Fruit fly (Drosophila melanogaster) whole organism, embryonic: ENCODE measurements around the gene HP1e.

Experiments
- ATbp ChIP-seq: fragments of 200-800 bp; sonication (Bioruptor generic); optimal IDR thresholded peaks from 2 replicates; lab custom pipeline; 2017; ENCODE audit warnings: missing biosample characterization, mild to moderate bottlenecking, missing genetic modification characterization, missing genetic modification reagents
- CG10431 ChIP-seq: fragments of 200-800 bp; sonication (Bioruptor generic); optimal IDR thresholded peaks from 3 replicates; lab custom pipeline; 2018; ENCODE audit warnings: missing biosample characterization, mild to moderate bottlenecking, missing genetic modification characterization
- CG11398 ChIP-seq: fragments of 200-800 bp; sonication (Bioruptor generic); optimal IDR thresholded peaks from 2 replicates; lab custom pipeline; 2016; ENCODE audit warnings: missing biosample characterization, missing genetic modification characterization
- CG12104 ChIP-seq: fragments of 200-800 bp; sonication (Bioruptor generic); optimal IDR thresholded peaks from 3 replicates; lab custom pipeline; 2016; ENCODE audit warnings: missing biosample characterization, missing genetic modification characterization
- CG12219 ChIP-seq: fragments of 200-800 bp; sonication (Bioruptor generic); optimal IDR thresholded peaks from 3 replicates; lab custom pipeline; 2018; ENCODE audit warnings: missing biosample characterization, mild to moderate bottlenecking, missing genetic modification characterization
- CG12659 ChIP-seq: fragments of 200-800 bp; sonication (Bioruptor generic); optimal IDR thresholded peaks from 3 replicates; lab custom pipeline; 2017; ENCODE audit warnings: mild to moderate bottlenecking, missing biosample characterization, missing genetic modification reagents, missing genetic modification characterization
- CG15073 ChIP-seq: fragments of 200-800 bp; sonication (Bioruptor generic); optimal IDR thresholded peaks from 2 replicates; lab custom pipeline; 2016; ENCODE audit warnings: missing biosample characterization, missing genetic modification characterization
- CG16813 ChIP-seq: fragments of 200-800 bp; sonication (Bioruptor generic); IDR thresholded peaks from 3 replicates; pipeline ENCODE4 v1.3.6; 2022; ENCODE audit warnings: missing biosample characterization, missing genetic modification characterization; ENCODE audit not compliant: partially characterized antibody
- CG17829 ChIP-seq: fragments of 200-800 bp; optimal IDR thresholded peaks from 2 replicates; lab custom pipeline; 2019; ENCODE audit warnings: missing biosample characterization, mild to moderate bottlenecking, missing genetic modification characterization, moderate library complexity
- CG32532 ChIP-seq: fragments of 200-800 bp; sonication (Bioruptor generic); IDR thresholded peaks from 2 replicates; pipeline ENCODE4 v1.3.6; 2022; ENCODE audit warnings: missing biosample characterization, missing genetic modification characterization
- CG33557 ChIP-seq: fragments of 200-800 bp; sonication (Bioruptor generic); optimal IDR thresholded peaks from 2 replicates; lab custom pipeline; 2019; ENCODE audit warnings: missing biosample characterization, mild to moderate bottlenecking, missing genetic modification characterization, moderate library complexity
- CG6791 ChIP-seq: fragments of 200-800 bp; sonication (Bioruptor generic); IDR thresholded peaks from 3 replicates; pipeline ENCODE4 v1.3.6; 2022; ENCODE audit warnings: missing biosample characterization, missing genetic modification characterization; ENCODE audit not compliant: partially characterized antibody
- CG6813 ChIP-seq: fragments of 200-800 bp; sonication (Bioruptor generic); optimal IDR thresholded peaks from 2 replicates; lab custom pipeline; 2017; ENCODE audit warnings: missing biosample characterization, missing genetic modification characterization, mild to moderate bottlenecking, moderate library complexity, missing genetic modification reagents
- CG6854 ChIP-seq: fragments of 200-800 bp; sonication (Bioruptor generic); optimal IDR thresholded peaks from 3 replicates; lab custom pipeline; 2017; ENCODE audit warnings: missing biosample characterization, mild to moderate bottlenecking, missing genetic modification characterization
- CG8359 ChIP-seq: fragments of 200-800 bp; sonication (Bioruptor generic); optimal IDR thresholded peaks from 2 replicates; lab custom pipeline; 2017; ENCODE audit warnings: missing biosample characterization, mild to moderate bottlenecking, missing genetic modification characterization, borderline replicate concordance
- CG8765 ChIP-seq: fragments of 200-800 bp; sonication (Bioruptor generic); IDR thresholded peaks from 2 replicates; pipeline ENCODE4 v1.3.6; 2022; ENCODE audit warnings: missing biosample characterization, missing genetic modification characterization
- CG9727 ChIP-seq: fragments of 200-800 bp; sonication (Bioruptor generic); optimal IDR thresholded peaks from 3 replicates; lab custom pipeline; 2017; ENCODE audit warnings: missing biosample characterization, mild to moderate bottlenecking, missing genetic modification characterization
- CkIIα-i1 ChIP-seq: fragments of 200-800 bp; sonication (Bioruptor generic); IDR thresholded peaks from 2 replicates; pipeline ENCODE4 v1.3.6; 2022; ENCODE audit warnings: missing biosample characterization, missing genetic modification characterization
- CoRest ChIP-seq: fragments of 200-800 bp; sonication (Bioruptor generic); optimal IDR thresholded peaks from 3 replicates; lab custom pipeline; 2018; ENCODE audit warnings: missing biosample characterization, mild to moderate bottlenecking, missing genetic modification characterization, moderate library complexity
- Eip74EF ChIP-seq, 2 experiments: fragments of 200-800 bp in 1 of 2; fragments of >200 bp in 1 of 2; sonication (Bioruptor generic) in 1 of 2; optimal IDR thresholded peaks; 2 replicates each; lab custom pipeline; 2017 to 2019; ENCODE audit warnings: missing biosample characterization in 2 of 2, missing genetic modification characterization in 2 of 2, mild to moderate bottlenecking in 1 of 2, moderate library complexity in 1 of 2
- Kr ChIP-seq: fragments of 200-800 bp; sonication (Bioruptor generic); optimal IDR thresholded peaks from 2 replicates; lab custom pipeline; 2017; ENCODE audit warnings: missing biosample characterization, mild to moderate bottlenecking, missing genetic modification characterization
- Nf-YB ChIP-seq: fragments of 200-800 bp; sonication (Bioruptor generic); optimal IDR thresholded peaks from 3 replicates; lab custom pipeline; 2019; ENCODE audit warnings: missing biosample characterization, mild to moderate bottlenecking, missing genetic modification characterization, moderate library complexity
- Oaz ChIP-seq: fragments of 200-800 bp; sonication (Bioruptor generic); IDR thresholded peaks from 2 replicates; pipeline ENCODE4 v1.3.6; 2022; ENCODE audit warnings: missing biosample characterization, missing genetic modification characterization
- Opbp ChIP-seq: fragments of 200-800 bp; sonication (Bioruptor generic); IDR thresholded peaks from 3 replicates; pipeline ENCODE4 v1.3.6; 2022; ENCODE audit warnings: missing biosample characterization, missing genetic modification characterization; ENCODE audit not compliant: partially characterized antibody
- PHDP ChIP-seq: fragments of 200-800 bp; sonication (Bioruptor generic); optimal IDR thresholded peaks from 3 replicates; lab custom pipeline; 2018; ENCODE audit warnings: missing biosample characterization, mild to moderate bottlenecking, missing genetic modification characterization, moderate library complexity
- Stat92E ChIP-seq, 3 experiments: fragments of >200 bp in 2 of 3; fragments of 200-800 bp in 1 of 3; sonication (Bioruptor generic) in 1 of 3; optimal IDR thresholded peaks; 2 replicates each; lab custom pipeline; 2017 to 2019; ENCODE audit warnings: missing biosample characterization in 3 of 3, missing genetic modification characterization in 3 of 3, mild to moderate bottlenecking in 1 of 3, moderate library complexity in 1 of 3
- Xrp1 ChIP-seq: fragments of 200-800 bp; sonication (Bioruptor generic); IDR thresholded peaks from 2 replicates; pipeline ENCODE4 v1.3.6; 2022; ENCODE audit warnings: missing biosample characterization, missing genetic modification characterization
- cas ChIP-seq: fragments of 200-800 bp; sonication (Bioruptor generic); IDR thresholded peaks from 2 replicates; pipeline ENCODE4 v1.3.6; 2022; ENCODE audit warnings: missing biosample characterization, missing genetic modification characterization
- cato ChIP-seq: fragments of 200-800 bp; sonication (Bioruptor generic); optimal IDR thresholded peaks from 2 replicates; lab custom pipeline; 2016; ENCODE audit warnings: missing biosample characterization, missing genetic modification characterization, borderline replicate concordance
- chif ChIP-seq, 2 experiments: fragments of 200-800 bp; sonication (Bioruptor generic); optimal IDR thresholded peaks; 3 replicates each; lab custom pipeline; 2016; ENCODE audit warnings: missing biosample characterization in 2 of 2, missing genetic modification characterization in 2 of 2
- crp ChIP-seq, 2 experiments: fragments of 200-800 bp; sonication (Bioruptor generic); optimal IDR thresholded peaks; 2 replicates in 1 of 2; 3 replicates in 1 of 2; lab custom pipeline; 2017; ENCODE audit warnings: missing biosample characterization in 2 of 2, missing genetic modification characterization in 2 of 2, mild to moderate bottlenecking in 1 of 2, moderate library complexity in 1 of 2
- ewg ChIP-seq: fragments of 200-800 bp; sonication (Bioruptor generic); optimal IDR thresholded peaks from 3 replicates; lab custom pipeline; 2017; ENCODE audit warnings: mild to moderate bottlenecking, missing biosample characterization, missing genetic modification reagents, missing genetic modification characterization
- gro ChIP-seq: fragments of 200-800 bp; sonication (Bioruptor generic); optimal IDR thresholded peaks from 2 replicates; lab custom pipeline; 2016; ENCODE audit warnings: missing biosample characterization, missing genetic modification characterization
- gt ChIP-seq: fragments of 200-800 bp; sonication (Bioruptor generic); IDR thresholded peaks from 2 replicates; pipeline ENCODE4 v1.3.6; 2022; ENCODE audit warnings: missing biosample characterization, missing genetic modification characterization
- kah ChIP-seq: fragments of 200-800 bp; sonication (Bioruptor generic); optimal IDR thresholded peaks from 2 replicates; lab custom pipeline; 2018; ENCODE audit warnings: missing biosample characterization, mild to moderate bottlenecking, missing genetic modification characterization
- lilli ChIP-seq: fragments of 200-800 bp; sonication (Bioruptor generic); optimal IDR thresholded peaks from 3 replicates; lab custom pipeline; 2016; ENCODE audit warnings: missing biosample characterization, missing genetic modification characterization
- luna ChIP-seq: fragments of 200-800 bp; sonication (Bioruptor generic); optimal IDR thresholded peaks from 2 replicates; lab custom pipeline; 2016; ENCODE audit warnings: missing biosample characterization, missing genetic modification characterization
- maf-S ChIP-seq: fragments of 200-800 bp; sonication (Bioruptor generic); optimal IDR thresholded peaks from 2 replicates; lab custom pipeline; 2016; ENCODE audit warnings: missing biosample characterization, missing genetic modification characterization
- nau ChIP-seq: fragments of 200-800 bp; sonication (Bioruptor generic); optimal IDR thresholded peaks from 3 replicates; lab custom pipeline; 2017; ENCODE audit warnings: missing biosample characterization, mild to moderate bottlenecking, missing genetic modification characterization, missing genetic modification reagents
- peb ChIP-seq: fragments of 200-800 bp; sonication (Bioruptor generic); IDR thresholded peaks from 2 replicates; pipeline ENCODE4 v1.3.6; 2022; ENCODE audit warnings: missing biosample characterization, missing genetic modification characterization
- pfk ChIP-seq: fragments of 200-800 bp; sonication (Bioruptor generic); optimal IDR thresholded peaks from 2 replicates; lab custom pipeline; 2018; ENCODE audit warnings: missing biosample characterization, mild to moderate bottlenecking, missing genetic modification characterization, moderate library complexity
- ranshi ChIP-seq: fragments of 200-800 bp; sonication (Bioruptor generic); IDR thresholded peaks from 2 replicates; pipeline ENCODE4 v1.3.6; 2022; ENCODE audit warnings: missing biosample characterization, missing genetic modification characterization
- ro ChIP-seq: fragments of 200-800 bp; sonication (Bioruptor generic); IDR thresholded peaks from 2 replicates; pipeline ENCODE4 v1.3.6; 2022; ENCODE audit warnings: missing biosample characterization, missing genetic modification characterization
- schlank ChIP-seq: fragments of 200-800 bp; sonication (Bioruptor generic); optimal IDR thresholded peaks from 2 replicates; lab custom pipeline; 2018; ENCODE audit warnings: missing biosample characterization, mild to moderate bottlenecking, missing genetic modification characterization
- shn ChIP-seq: fragments of 200-800 bp; sonication (Bioruptor generic); optimal IDR thresholded peaks from 3 replicates; lab custom pipeline; 2016; ENCODE audit warnings: missing biosample characterization, missing genetic modification characterization
- so ChIP-seq: fragments of 200-800 bp; sonication (Bioruptor generic); IDR thresholded peaks from 3 replicates; pipeline ENCODE4 v1.3.6; 2022; ENCODE audit warnings: missing biosample characterization, missing genetic modification characterization
- sug ChIP-seq: fragments of 200-800 bp; optimal IDR thresholded peaks from 2 replicates; lab custom pipeline; 2019; ENCODE audit warnings: missing biosample characterization, mild to moderate bottlenecking, missing genetic modification characterization, moderate library complexity
- ttk ChIP-seq: fragments of 200-800 bp; sonication (Bioruptor generic); IDR thresholded peaks from 2 replicates; pipeline ENCODE4 v2.1.2; 2022; ENCODE audit warnings: missing biosample characterization, missing genetic modification characterization
- zf30C ChIP-seq: fragments of 200-800 bp; sonication (Bioruptor generic); optimal IDR thresholded peaks from 3 replicates; lab custom pipeline; 2018; ENCODE audit warnings: missing biosample characterization, mild to moderate bottlenecking, missing genetic modification characterization
- zfh1 ChIP-seq: fragments of 200-800 bp; sonication (Bioruptor generic); IDR thresholded peaks from 3 replicates; pipeline ENCODE4 v1.3.6; 2022; ENCODE audit warnings: missing biosample characterization, missing genetic modification characterization

HP1e gene

dm6 chr3R:9328812-9329211 is 7.2 kb downstream of the HP1e start (continued):
- TF ChIP-seq ewg (no peak), CoRest (tag; lab: Kevin White, UChicago) (peak; percentile 34), cato (GFP tag; lab: Kevin White, UChicago) (no peak), ttk (GFP tag; lab: Robert Waterston, UW) (no peak), kah (GFP tag; lab: Kevin White, UChicago) (no peak), sug (tag; lab: Kevin White, UChicago) (peak; percentile 17), CG32532 (no peak), CG12219 (GFP tag; lab: Kevin White, UChicago) (no peak), peb (GFP tag; lab: Robert Waterston, UW) (no peak), crp (GFP tag; optimal IDR thresholded peaks at IDR 0.05; lab: Kevin White, UChicago) (no peak), ATbp (GFP tag; lab: Kevin White, UChicago) (no peak), Opbp (GFP tag; lab: Robert Waterston, UW) (peak; percentile 65; the same call in 2 of the 3 replicates), Stat92E (GFP tag; optimal IDR thresholded peaks at IDR 0.05; lab: Kevin White, UChicago) (no peak), CG12659 (GFP tag; lab: Kevin White, UChicago) (peak; percentile 1), chif (GFP tag; optimal IDR thresholded peaks at IDR 0.05; lab: Kevin White, UChicago) (no peak), CkIIα-i1 (GFP tag; lab: Robert Waterston, UW) (no peak), Xrp1 (GFP tag; lab: Robert Waterston, UW) (no peak), CG6791 (GFP tag; lab: Robert Waterston, UW) (0 out of 3 replicates have a peak, but pooled peaks have one; percentile 26), CG15073 (GFP tag; lab: Kevin White, UChicago) (no peak), schlank (no peak), maf-S (GFP tag; lab: Kevin White, UChicago) (no peak), CG8359 (GFP tag; lab: Kevin White, UChicago) (no peak), luna (GFP tag; lab: Kevin White, UChicago) (no peak), lilli (GFP tag; lab: Kevin White, UChicago) (peak; percentile 9), CG10431 (GFP tag; lab: Kevin White, UChicago) (no peak), pfk (GFP tag; lab: Kevin White, UChicago) (no peak), CG16813 (GFP tag; lab: Robert Waterston, UW) (no peak), gro (GFP tag; lab: Kevin White, UChicago) (no peak), Oaz (no peak), CG17829 (tag; lab: Kevin White, UChicago) (peak; percentile 11), PHDP (tag; lab: Kevin White, UChicago) (no peak), Nf-YB (GFP tag; lab: Kevin White, UChicago) (no peak), CG11398 (no peak), CG8765 (GFP tag; lab: Robert Waterston, UW) (no peak), ro (GFP tag; lab: Robert Waterston, UW) (no peak), so (GFP tag; lab: Robert Waterston, UW) (no peak), shn (GFP tag; lab: Kevin White, UChicago) (no peak), CG6854 (GFP tag; lab: Kevin White, UChicago) (peak; percentile 69), CG33557 (GFP tag; lab: Kevin White, UChicago) (no peak), nau (no peak), Eip74EF (GFP tag; optimal IDR thresholded peaks at IDR 0.05; lab: Kevin White, UChicago) (peak in 1 of 2 experiments; percentile 90), cas (GFP tag; lab: Robert Waterston, UW) (no peak), CG9727 (no peak), CG6813 (no peak), zfh1 (GFP tag; lab: Robert Waterston, UW) (no peak), ranshi (GFP tag; lab: Robert Waterston, UW) (no peak), Kr (GFP tag; lab: Kevin White, UChicago) (no peak), CG12104 (GFP tag; lab: Kevin White, UChicago) (no peak), zf30C (GFP tag; lab: Kevin White, UChicago) (no peak), gt (GFP tag; lab: Robert Waterston, UW) (no peak)
